Worm (Caenorhabditis elegans) whole organism, L1 larva: ENCODE results near the gene ehbp-1.

ENCODE experiments used
- C16A3.4 ChIP-seq: fragments of 150-350 bp; optimal IDR thresholded peaks from 2 replicates; lab custom pipeline; 2014; ENCODE audit warnings: missing biosample characterization, missing genetic modification characterization
- F16B12.6 ChIP-seq: fragments of 150-350 bp; optimal IDR thresholded peaks from 2 replicates; lab custom pipeline; 2014; ENCODE audit warnings: missing biosample characterization, missing genetic modification characterization
- Y116A8C.19 ChIP-seq: sonication (generic microtip); optimal IDR thresholded peaks from 2 replicates; lab custom pipeline; 2016; ENCODE audit warnings: missing compliant biosample characterization, missing genetic modification characterization, borderline replicate concordance
- alr-1 ChIP-seq: fragments of 200-800 bp; sonication (Bioruptor generic); optimal IDR thresholded peaks from 2 replicates; lab custom pipeline; 2018; ENCODE audit warnings: borderline replicate concordance, mild to moderate bottlenecking, missing genetic modification characterization, missing compliant biosample characterization
- ama-1 ChIP-seq: fragments of 150-350 bp; optimal IDR thresholded peaks from 2 replicates; lab custom pipeline; 2014
- ceh-82 ChIP-seq, 3 experiments: fragments of 150-350 bp in 1 of 3; sonication (generic microtip) in 2 of 3; optimal IDR thresholded peaks; 2 replicates each; lab custom pipeline; 2014 to 2017; ENCODE audit warnings: missing biosample characterization in 3 of 3, missing genetic modification characterization in 3 of 3
- dpl-1 ChIP-seq, 3 experiments: fragments of 150-350 bp in 2 of 3; sonication (generic microtip) in 1 of 3; optimal IDR thresholded peaks; 2 replicates each; lab custom pipeline; 2014 to 2017; ENCODE audit warnings: missing biosample characterization in 3 of 3, missing genetic modification characterization in 3 of 3, missing genetic modification reagents in 3 of 3
- dsc-1 ChIP-seq: sonication (generic microtip); optimal IDR thresholded peaks from 2 replicates; lab custom pipeline; 2016; ENCODE audit warnings: mild to moderate bottlenecking, missing genetic modification characterization, missing compliant biosample characterization
- efl-3 ChIP-seq: fragments of 200-800 bp; sonication (Bioruptor generic); optimal IDR thresholded peaks from 2 replicates; lab custom pipeline; 2018; ENCODE audit warnings: mild to moderate bottlenecking, missing genetic modification characterization, missing compliant biosample characterization
- egl-13 ChIP-seq: sonication (generic microtip); optimal IDR thresholded peaks from 2 replicates; lab custom pipeline; 2016; ENCODE audit warnings: missing genotype, missing genetic modification reagents, missing genetic modification characterization, missing compliant biosample characterization
- egl-27 ChIP-seq, 2 experiments: fragments of 150-350 bp in 1 of 2; sonication (generic microtip); optimal IDR thresholded peaks; 3 replicates each; lab custom pipeline; 2017 to 2018; ENCODE audit warnings: missing biosample characterization in 2 of 2, missing genetic modification characterization in 2 of 2, missing genetic modification reagents in 2 of 2
- elt-3 ChIP-seq, 6 experiments: fragments of 150-350 bp in 1 of 6; sonication (generic microtip); optimal IDR thresholded peaks; 2 replicates each; lab custom pipeline; 2017 to 2018; ENCODE audit warnings: missing biosample characterization in 6 of 6, missing genetic modification characterization in 6 of 6, inconsistent platforms in 1 of 6
- ets-5 ChIP-seq: fragments of 200-800 bp; sonication (Bioruptor generic); IDR thresholded peaks from 2 replicates; pipeline ENCODE4 v1.3.6; 2022; ENCODE audit warnings: missing genetic modification characterization, missing compliant biosample characterization
- fkh-10 ChIP-seq: sonication (generic microtip); optimal IDR thresholded peaks from 2 replicates; lab custom pipeline; 2017; ENCODE audit warnings: missing biosample characterization, missing genetic modification reagents, missing genetic modification characterization
- fkh-4 ChIP-seq: sonication (generic microtip); optimal IDR thresholded peaks from 2 replicates; lab custom pipeline; 2016; ENCODE audit warnings: missing compliant biosample characterization, missing genetic modification characterization, borderline replicate concordance
- fkh-8 ChIP-seq: sonication (generic microtip); optimal IDR thresholded peaks from 2 replicates; lab custom pipeline; 2016; ENCODE audit warnings: mild to moderate bottlenecking, missing genetic modification characterization, missing compliant biosample characterization
- hlh-4 ChIP-seq: sonication (generic microtip); optimal IDR thresholded peaks from 2 replicates; lab custom pipeline; 2016; ENCODE audit warnings: mild to moderate bottlenecking, missing genetic modification characterization, missing compliant biosample characterization
- hpl-2 ChIP-seq: fragments of 150-350 bp; optimal IDR thresholded peaks from 2 replicates; lab custom pipeline; 2014; ENCODE audit warnings: missing biosample characterization, missing genetic modification reagents, missing genetic modification characterization
- irx-1 ChIP-seq: sonication (generic microtip); optimal IDR thresholded peaks from 2 replicates; lab custom pipeline; 2016; ENCODE audit warnings: missing genetic modification characterization, missing compliant biosample characterization
- jun-1 ChIP-seq: fragments of 150-350 bp; optimal IDR thresholded peaks from 2 replicates; lab custom pipeline; 2014; ENCODE audit warnings: missing biosample characterization, missing genetic modification reagents, missing genetic modification characterization
- lin-14 ChIP-seq: fragments of 200-800 bp; sonication (Bioruptor generic); optimal IDR thresholded peaks from 2 replicates; lab custom pipeline; 2018; ENCODE audit warnings: mild to moderate bottlenecking, missing genetic modification characterization, moderate library complexity, missing compliant biosample characterization
- lin-15B ChIP-seq: fragments of 150-350 bp; sonication (generic microtip); optimal IDR thresholded peaks from 3 replicates; lab custom pipeline; 2014; ENCODE audit warnings: missing biosample characterization, missing genetic modification characterization
- lin-35 ChIP-seq, 2 experiments: fragments of 150-350 bp; optimal IDR thresholded peaks; 2 replicates each; lab custom pipeline; 2014; ENCODE audit warnings: missing biosample characterization in 2 of 2, missing genetic modification characterization in 2 of 2, missing genetic modification reagents in 2 of 2
- lir-3 ChIP-seq: sonication (generic microtip); optimal IDR thresholded peaks from 2 replicates; lab custom pipeline; 2016; ENCODE audit warnings: mild to moderate bottlenecking, missing genetic modification characterization, moderate library complexity, missing compliant biosample characterization; ENCODE audit not compliant: poor library complexity
- lsy-2 ChIP-seq, 2 experiments: fragments of 150-350 bp; optimal IDR thresholded peaks; 2 replicates each; lab custom pipeline; 2014; ENCODE audit warnings: missing biosample characterization in 2 of 2, missing genetic modification characterization in 2 of 2
- mdl-1 ChIP-seq, 2 experiments: fragments of 150-350 bp; optimal IDR thresholded peaks; 2 replicates each; lab custom pipeline; 2014 to 2017; ENCODE audit warnings: missing biosample characterization in 2 of 2, missing genetic modification characterization in 2 of 2, inconsistent platforms in 1 of 2
- mef-2 ChIP-seq: fragments of 150-350 bp; optimal IDR thresholded peaks from 2 replicates; lab custom pipeline; 2014; ENCODE audit warnings: missing biosample characterization, missing genetic modification characterization
- mep-1 ChIP-seq: fragments of 150-350 bp; optimal IDR thresholded peaks from 2 replicates; lab custom pipeline; 2014; ENCODE audit warnings: missing biosample characterization, missing genetic modification characterization
- nhr-11 ChIP-seq: fragments of 150-350 bp; optimal IDR thresholded peaks from 2 replicates; lab custom pipeline; 2014; ENCODE audit warnings: missing biosample characterization, missing genetic modification characterization
- nhr-12 ChIP-seq: sonication (generic microtip); optimal IDR thresholded peaks from 2 replicates; lab custom pipeline; 2017; ENCODE audit warnings: missing biosample characterization, missing genetic modification characterization
- nhr-19 ChIP-seq: fragments of 200-800 bp; sonication (Bioruptor generic); conservative IDR thresholded peaks from 2 replicates; pipeline ENCODE4 v1.3.6; 2022; ENCODE audit warnings: missing genetic modification characterization, missing compliant biosample characterization
- nhr-47 ChIP-seq: sonication (generic microtip); optimal IDR thresholded peaks from 2 replicates; lab custom pipeline; 2016; ENCODE audit warnings: mild to moderate bottlenecking, missing genetic modification characterization, moderate library complexity, missing compliant biosample characterization
- nhr-71 ChIP-seq: sonication (generic microtip); optimal IDR thresholded peaks from 2 replicates; lab custom pipeline; 2016; ENCODE audit warnings: mild to moderate bottlenecking, missing genetic modification characterization, moderate library complexity, missing compliant biosample characterization
- nhr-84 ChIP-seq: sonication (generic microtip); optimal IDR thresholded peaks from 2 replicates; lab custom pipeline; 2017; ENCODE audit warnings: missing biosample characterization, missing genetic modification characterization
- nhr-85 ChIP-seq: sonication (generic microtip); peaks from one replicate; lab custom pipeline; 2016; ENCODE audit warnings: missing genetic modification characterization, inconsistent platforms, missing compliant biosample characterization
- nhr-90 ChIP-seq: sonication (generic microtip); optimal IDR thresholded peaks from 2 replicates; lab custom pipeline; 2016; ENCODE audit warnings: mild to moderate bottlenecking, missing genetic modification characterization, missing compliant biosample characterization; ENCODE audit not compliant: poor library complexity
- pag-3 ChIP-seq: sonication (generic microtip); optimal IDR thresholded peaks from 2 replicates; lab custom pipeline; 2017; ENCODE audit warnings: missing genetic modification characterization, mild to moderate bottlenecking, missing compliant biosample characterization, antibody characterized with exemption, borderline replicate concordance; ENCODE audit not compliant: insufficient read depth
- pqm-1 ChIP-seq: sonication (generic microtip); optimal IDR thresholded peaks from 3 replicates; lab custom pipeline; 2017; ENCODE audit warnings: missing biosample characterization, missing genetic modification characterization
- rnt-1 ChIP-seq: sonication (generic microtip); optimal IDR thresholded peaks from 2 replicates; lab custom pipeline; 2016; ENCODE audit warnings: mild to moderate bottlenecking, missing genetic modification characterization, moderate library complexity, missing compliant biosample characterization
- snpc-4 ChIP-seq: fragments of 150-350 bp; optimal IDR thresholded peaks from 2 replicates; lab custom pipeline; 2014; ENCODE audit warnings: missing biosample characterization, missing genetic modification characterization
- sox-4 ChIP-seq: sonication (generic microtip); optimal IDR thresholded peaks from 2 replicates; lab custom pipeline; 2016; ENCODE audit warnings: missing genetic modification characterization, missing compliant biosample characterization
- sptf-1 ChIP-seq: fragments of 150-350 bp; optimal IDR thresholded peaks from 2 replicates; lab custom pipeline; 2014; ENCODE audit warnings: missing biosample characterization, missing genetic modification characterization
- sup-37 ChIP-seq: fragments of 200-800 bp; sonication (Bioruptor generic); optimal IDR thresholded peaks from 2 replicates; lab custom pipeline; 2018; ENCODE audit warnings: mild to moderate bottlenecking, missing genetic modification characterization, missing compliant biosample characterization
- swsn-7 ChIP-seq: sonication (generic microtip); optimal IDR thresholded peaks from 2 replicates; lab custom pipeline; 2016; ENCODE audit warnings: missing genetic modification characterization, missing compliant biosample characterization
- tlp-1 ChIP-seq: fragments of 150-350 bp; optimal IDR thresholded peaks from 2 replicates; lab custom pipeline; 2014; ENCODE audit warnings: missing biosample characterization, missing genetic modification characterization
- unc-130 ChIP-seq: fragments of 150-350 bp; optimal IDR thresholded peaks from 2 replicates; lab custom pipeline; 2017; ENCODE audit warnings: missing biosample characterization, missing genetic modification characterization, inconsistent platforms
- unc-30 ChIP-seq: sonication (generic microtip); optimal IDR thresholded peaks from 2 replicates; lab custom pipeline; 2017; ENCODE audit warnings: missing biosample characterization, missing genetic modification characterization
- unc-86 ChIP-seq: sonication (generic microtip); optimal IDR thresholded peaks from 2 replicates; lab custom pipeline; 2016; ENCODE audit warnings: missing genetic modification characterization, missing compliant biosample characterization
- vab-15 ChIP-seq: sonication (generic microtip); optimal IDR thresholded peaks from 2 replicates; lab custom pipeline; 2017; ENCODE audit warnings: missing genotype, mild to moderate bottlenecking, missing genetic modification characterization, missing compliant biosample characterization
- zag-1 ChIP-seq: fragments of 150-350 bp; optimal IDR thresholded peaks from 2 replicates; lab custom pipeline; 2014; ENCODE audit warnings: missing biosample characterization, missing genetic modification characterization

Gene ehbp-1

DNA sequence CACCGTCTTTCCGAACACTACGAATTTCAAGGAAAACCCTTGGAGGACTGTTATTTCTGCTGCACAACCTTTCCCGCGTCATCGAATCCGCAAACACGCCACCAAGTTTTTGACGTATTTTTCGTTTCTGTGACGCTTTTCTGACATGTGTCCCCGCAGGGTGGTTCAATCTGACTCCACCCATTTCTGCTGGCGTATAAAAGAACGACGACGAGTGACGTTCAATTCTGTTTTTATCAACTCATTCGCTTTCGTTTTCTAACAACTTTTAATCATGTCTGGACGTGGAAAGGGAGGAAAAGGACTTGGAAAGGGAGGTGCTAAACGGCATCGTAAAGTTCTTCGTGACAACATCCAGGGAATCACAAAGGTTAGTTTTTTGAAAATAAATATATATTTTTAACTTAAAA lies 3.6 kb upstream of the ehbp-1 start, which contains the start of gene his-37 (continued):
- peak; percentile 27 for TF ChIP-seq efl-3 (GFP tag; lab: Kevin White, UChicago)
- TF ChIP-seq sox-4 (tag; lab: Kevin White, UChicago): peak; percentile 97
- peak; percentile 30 to 97 for TF ChIP-seq mdl-1 (tag; optimal IDR thresholded peaks at IDR 0.05; lab: Kevin White, UChicago)
- peak; percentile 98 for TF ChIP-seq rnt-1 (tag; lab: Kevin White, UChicago)
- peak; percentile 76 for TF ChIP-seq F16B12.6 (tag; lab: Kevin White, UChicago)
- TF ChIP-seq alr-1 (tag; lab: Kevin White, UChicago): no peak
- TF ChIP-seq Y116A8C.19 (tag; lab: Kevin White, UChicago): no peak
- peak; percentile 100 for TF ChIP-seq fkh-8 (tag; lab: Kevin White, UChicago)
- peak; percentile 99 for TF ChIP-seq nhr-85 (tag; lab: Kevin White, UChicago)
- TF ChIP-seq nhr-90 (tag; lab: Kevin White, UChicago): peak; percentile 99
- peak; percentile 99 for TF ChIP-seq egl-13 (tag; lab: Kevin White, UChicago)
- peak; percentile 99 for TF ChIP-seq unc-130
- TF ChIP-seq zag-1 (tag; lab: Kevin White, UChicago): peak; percentile 91
- peak; percentile 92 for TF ChIP-seq sup-37 (GFP tag; lab: Kevin White, UChicago)
- peak; percentile 99 for TF ChIP-seq fkh-10
- peak; percentile 99 for TF ChIP-seq nhr-19
- TF ChIP-seq ceh-82 (tag; optimal IDR thresholded peaks at IDR 0.05; lab: Kevin White, UChicago): peak; percentile 97 to 99 (median 99)
- peak; percentile 99 for TF ChIP-seq nhr-47 (tag; lab: Kevin White, UChicago)
- TF ChIP-seq lir-3 (tag; lab: Kevin White, UChicago): peak; percentile 92
- peak; percentile 95 to 97 for TF ChIP-seq lsy-2 (tag; optimal IDR thresholded peaks at IDR 0.05; lab: Kevin White, UChicago)
- TF ChIP-seq nhr-84 (tag; lab: Kevin White, UChicago): peak; percentile 60
- TF ChIP-seq pqm-1 (tag; lab: Kevin White, UChicago): peak; percentile 85
- TF ChIP-seq jun-1 (tag; lab: Kevin White, UChicago): peak; percentile 99
- peak; percentile 78 to 99 (median 98) for TF ChIP-seq elt-3 (tag; optimal IDR thresholded peaks at IDR 0.05; lab: Kevin White, UChicago)
- TF ChIP-seq nhr-12 (tag; lab: Kevin White, UChicago): peak; percentile 63
- TF ChIP-seq snpc-4 (tag; lab: Kevin White, UChicago): peak; percentile 93
- TF ChIP-seq dpl-1 (GFP tag; optimal IDR thresholded peaks at IDR 0.05; lab: Kevin White, UChicago): peak; percentile 83 to 89 (median 85)
- peak; percentile 97 for TF ChIP-seq nhr-11 (tag; lab: Kevin White, UChicago)
- peak; percentile 74 for TF ChIP-seq vab-15 (tag; lab: Kevin White, UChicago)
- TF ChIP-seq sptf-1: no peak
- TF ChIP-seq hlh-4 (tag; lab: Kevin White, UChicago): no peak
- peak; percentile 92 for TF ChIP-seq mef-2 (tag; lab: Kevin White, UChicago)
- no peak for TF ChIP-seq tlp-1 (tag; lab: Kevin White, UChicago)
- TF ChIP-seq unc-30 (tag; lab: Kevin White, UChicago): no peak
- TF ChIP-seq lin-15B (tag; lab: Kevin White, UChicago): peak; percentile 92
- TF ChIP-seq egl-27 (tag; optimal IDR thresholded peaks at IDR 0.05; lab: Kevin White, UChicago): peak; percentile 83
- peak; percentile 17 for TF ChIP-seq pag-3 (tag; lab: Kevin White, UChicago)
- peak; percentile 90 for TF ChIP-seq ama-1 (lab: Kevin White, UChicago)
- peak; percentile 100 for TF ChIP-seq lin-14 (GFP tag; lab: Kevin White, UChicago)
- peak; percentile 99 for TF ChIP-seq dsc-1 (tag; lab: Kevin White, UChicago)
- TF ChIP-seq hpl-2 (GFP tag; lab: Kevin White, UChicago): peak; percentile 97

DNA sequence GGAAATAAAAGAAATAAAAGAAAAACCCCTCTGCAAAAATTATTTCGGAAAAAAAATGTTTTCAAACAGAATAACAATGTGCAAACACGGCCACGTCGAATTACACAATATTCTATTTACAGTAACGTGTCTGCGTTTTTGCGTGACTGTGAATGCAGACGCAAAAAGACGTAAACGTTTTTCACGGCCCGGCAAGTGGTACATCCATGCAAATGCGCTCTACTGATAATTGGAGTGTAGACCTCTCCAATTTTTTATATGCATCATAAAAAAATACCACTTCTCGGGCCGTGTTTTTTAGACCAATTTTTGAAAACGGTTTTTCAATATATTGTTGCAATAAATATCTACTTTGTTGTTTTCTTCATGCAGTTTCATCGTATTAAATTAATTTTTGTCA lies 985 bp upstream of the ehbp-1 start, which contains the start of gene nstp-10:
Gene nstp-10 (minus strand): TSS at position 378 of the 400 bp plus-strand sequence.
- peak; percentile 7 for TF ChIP-seq jun-1 (tag; lab: Kevin White, UChicago)
- peak; percentile 12 for TF ChIP-seq irx-1
- peak; percentile 54 for TF ChIP-seq nhr-71 (tag; lab: Kevin White, UChicago)
- peak; percentile 67 for TF ChIP-seq lin-14 (GFP tag; lab: Kevin White, UChicago)
- peak in 1 of 3 experiments; percentile 31 for TF ChIP-seq ceh-82 (tag; optimal IDR thresholded peaks at IDR 0.05; lab: Kevin White, UChicago)
- TF ChIP-seq rnt-1 (tag; lab: Kevin White, UChicago): peak; percentile 36
- TF ChIP-seq nhr-47 (tag; lab: Kevin White, UChicago): peak; percentile 45
- peak; percentile 57 to 69 for TF ChIP-seq lin-35 (GFP tag; optimal IDR thresholded peaks at IDR 0.05; lab: Kevin White, UChicago)
- no peak for TF ChIP-seq nhr-84 (tag; lab: Kevin White, UChicago)
- no peak for TF ChIP-seq zag-1 (tag; lab: Kevin White, UChicago)
- peak; percentile 46 for TF ChIP-seq swsn-7 (tag; lab: Kevin White, UChicago)
- TF ChIP-seq hlh-4 (tag; lab: Kevin White, UChicago): no peak
- no peak for TF ChIP-seq fkh-4 (tag; lab: Kevin White, UChicago)
- no peak for TF ChIP-seq ets-5 (GFP tag; lab: Robert Waterston, UW)
- peak; percentile 12 for TF ChIP-seq mep-1 (tag; lab: Kevin White, UChicago)
- TF ChIP-seq fkh-8 (tag; lab: Kevin White, UChicago): peak; percentile 11
- peak; percentile 12 to 46 (median 43) for TF ChIP-seq dpl-1 (GFP tag; optimal IDR thresholded peaks at IDR 0.05; lab: Kevin White, UChicago)
- TF ChIP-seq C16A3.4: peak; percentile 31
- TF ChIP-seq unc-86 (tag; lab: Kevin White, UChicago): peak; percentile 35
